Worm (Caenorhabditis elegans) whole organism, mixed stage, embryonic: ENCODE data around the gene ugt-51.

Experiments
- ceh-43 ChIP-seq: fragments of 200-800 bp; sonication (Bioruptor generic); optimal IDR thresholded peaks from 2 replicates; lab custom pipeline; 2018; ENCODE audit warnings: mild to moderate bottlenecking, missing genetic modification characterization, moderate library complexity, missing compliant biosample characterization
- cnd-1 ChIP-seq: fragments of 200-800 bp; sonication (Bioruptor generic); optimal IDR thresholded peaks from 2 replicates; lab custom pipeline; 2018; ENCODE audit warnings: mild to moderate bottlenecking, missing genetic modification characterization, missing compliant biosample characterization
- elt-3 ChIP-seq: fragments of 150-350 bp; optimal IDR thresholded peaks from 2 replicates; lab custom pipeline; 2014; ENCODE audit warnings: missing biosample characterization, missing genetic modification characterization
- hlh-1 ChIP-seq: fragments of 150-350 bp; optimal IDR thresholded peaks from 2 replicates; lab custom pipeline; 2014; ENCODE audit warnings: missing biosample characterization, missing genetic modification reagents, missing genetic modification characterization
- nhr-12 ChIP-seq: fragments of 150-350 bp; optimal IDR thresholded peaks from 2 replicates; lab custom pipeline; 2014; ENCODE audit warnings: missing biosample characterization, missing genetic modification characterization
- snpc-4 ChIP-seq: fragments of 150-350 bp; optimal IDR thresholded peaks from 2 replicates; lab custom pipeline; 2014; ENCODE audit warnings: missing biosample characterization, missing genetic modification characterization
- unc-62 ChIP-seq: fragments of 150-350 bp; optimal IDR thresholded peaks from 2 replicates; lab custom pipeline; 2014; ENCODE audit warnings: missing biosample characterization, missing genetic modification reagents, missing genetic modification characterization
- ztf-11 ChIP-seq: fragments of 150-350 bp; optimal IDR thresholded peaks from 2 replicates; lab custom pipeline; 2014; ENCODE audit warnings: missing biosample characterization, missing genetic modification characterization

DNA sequence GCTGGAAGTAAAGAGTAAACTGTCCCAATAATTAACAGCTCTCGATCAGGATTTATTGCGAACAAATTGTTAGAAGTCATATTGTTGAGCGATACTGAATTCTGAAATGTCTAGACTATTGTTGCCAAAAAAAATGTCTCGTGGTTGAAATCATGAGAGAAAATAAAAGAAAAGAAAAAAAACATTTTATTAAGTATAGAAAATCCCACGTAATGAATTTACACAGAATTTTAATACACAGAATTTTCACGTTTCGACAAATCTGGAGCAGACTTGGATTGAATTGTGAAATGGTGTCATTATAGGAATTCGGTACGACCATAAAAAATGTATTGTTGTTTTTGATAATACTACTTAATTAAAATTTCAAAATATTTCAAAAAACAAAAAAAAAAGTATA lies 4.3 kb downstream of the ugt-51 start, which contains the start of gene srt-65:
- TF ChIP-seq nhr-12 (tag; lab: Kevin White, UChicago) (no peak), elt-3 (no peak), ceh-43 (GFP tag; lab: Kevin White, UChicago) (no peak), ztf-11 (tag; lab: Kevin White, UChicago) (no peak), cnd-1 (no peak), unc-62 (GFP tag; lab: Kevin White, UChicago) (no peak), hlh-1 (no peak), snpc-4 (no peak)
